Fruit fly (Drosophila melanogaster): ENCODE results near the gene PIG-Q.
A peak's percentile ranks its signal among the peaks of the same experiment; 100 is the strongest.

Gene PIG-Q

DNA sequence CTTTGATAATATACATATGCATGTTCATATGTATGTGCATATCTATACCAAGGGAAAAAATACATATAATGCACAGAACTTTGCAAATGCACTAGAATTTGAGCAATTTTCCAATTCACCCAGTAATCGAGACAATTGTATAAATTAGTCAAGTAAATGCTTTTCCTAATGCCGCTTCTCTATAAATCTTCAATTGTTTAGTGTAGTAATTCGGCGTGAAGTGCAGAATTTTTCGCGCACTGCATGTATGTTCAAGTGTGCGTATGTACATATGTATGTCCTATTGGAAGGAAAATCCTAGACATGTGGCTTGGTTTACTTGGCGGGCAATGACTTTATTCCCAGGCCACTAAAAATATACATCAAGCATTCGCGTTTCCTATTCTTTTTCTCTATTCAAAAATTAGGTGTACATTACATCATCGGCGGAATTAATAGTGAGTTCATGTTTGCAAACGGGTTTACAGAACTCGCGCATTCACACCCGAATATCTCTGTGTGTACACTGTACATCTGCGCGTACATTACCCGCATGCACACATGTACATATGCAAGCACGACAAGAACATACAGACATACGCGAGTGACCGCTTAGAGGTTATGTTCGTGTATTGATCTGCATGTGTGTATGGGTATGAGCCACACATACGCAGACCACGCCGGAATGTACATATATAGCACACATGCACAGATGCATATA is 39.9 kb upstream of the PIG-Q start (continued):
- no peak for TF ChIP-seq Dfd (GFP tag; optimal IDR thresholded peaks at IDR 0.05)
- no peak for TF ChIP-seq br (GFP tag; optimal IDR thresholded peaks at IDR 0.05)
- TF ChIP-seq sv (GFP tag; optimal IDR thresholded peaks at IDR 0.05): no peak
- no peak for TF ChIP-seq GATAd (GFP tag; optimal IDR thresholded peaks at IDR 0.05)
- TF ChIP-seq dmrt93B (GFP tag; optimal IDR thresholded peaks at IDR 0.05): no peak
- TF ChIP-seq dl (GFP tag; optimal IDR thresholded peaks at IDR 0.05; ENCODE audit: insufficient read depth in 1 of 2, partially characterized antibody in 2 of 2): peak; percentile 21 to 35
- peak; percentile 76 for TF ChIP-seq ey (GFP tag; optimal IDR thresholded peaks at IDR 0.05)
- no peak for TF ChIP-seq usp (GFP tag; optimal IDR thresholded peaks at IDR 0.05)
- TF ChIP-seq psq (GFP tag; optimal IDR thresholded peaks at IDR 0.05): peak; percentile 22
- peak; percentile 28 for TF ChIP-seq brk (GFP tag; optimal IDR thresholded peaks at IDR 0.05)

dm6 chrX:16319558-16319924 is 39.4 kb upstream of the PIG-Q start:
- TF ChIP-seq OdsH (GFP tag; optimal IDR thresholded peaks at IDR 0.05) (no peak), Mio (GFP tag; optimal IDR thresholded peaks at IDR 0.05) (no peak), Dif (GFP tag; optimal IDR thresholded peaks at IDR 0.05; ENCODE audit: partially characterized antibody) (no peak), HLH106 (tag; optimal IDR thresholded peaks at IDR 0.05) (no peak), Hr78 (GFP tag; optimal IDR thresholded peaks at IDR 0.05) (no peak), Sp1 (GFP tag; optimal IDR thresholded peaks at IDR 0.05) (no peak), Vsx2 (GFP tag; optimal IDR thresholded peaks at IDR 0.05; ENCODE audit: partially characterized antibody) (no peak)

- peak; percentile 57 for TF ChIP-seq jim (GFP tag; optimal IDR thresholded peaks at IDR 0.05)
- no peak for TF ChIP-seq dl (GFP tag; optimal IDR thresholded peaks at IDR 0.05; ENCODE audit: insufficient read depth in 1 of 2, partially characterized antibody in 2 of 2)
- TF ChIP-seq Sp1 (GFP tag; optimal IDR thresholded peaks at IDR 0.05): peak; percentile 39
- no peak for TF ChIP-seq dsf (GFP tag; optimal IDR thresholded peaks at IDR 0.05; ENCODE audit: borderline replicate concordance)
- peak; percentile 5 for TF ChIP-seq Dif (GFP tag; optimal IDR thresholded peaks at IDR 0.05; ENCODE audit: partially characterized antibody)
- peak; percentile 10 for TF ChIP-seq Myc (optimal IDR thresholded peaks at IDR 0.05)
- peak; percentile 43 for TF ChIP-seq rgr (GFP tag; optimal IDR thresholded peaks at IDR 0.05)
- no peak for TF ChIP-seq HLH106 (tag; optimal IDR thresholded peaks at IDR 0.05)
- peak; percentile 5 for TF ChIP-seq Rel (GFP tag; optimal IDR thresholded peaks at IDR 0.05)
- TF ChIP-seq Rel (tag; optimal IDR thresholded peaks at IDR 0.05): peak; percentile 8
- TF ChIP-seq woc (GFP tag; optimal IDR thresholded peaks at IDR 0.05): peak; percentile 59
- TF ChIP-seq Abd-B (GFP tag; optimal IDR thresholded peaks at IDR 0.05): no peak
- peak; percentile 42 for TF ChIP-seq h (GFP tag; optimal IDR thresholded peaks at IDR 0.05)
- TF ChIP-seq Hnf4 (GFP tag; optimal IDR thresholded peaks at IDR 0.05): peak; percentile 50
- peak; percentile 77 for TF ChIP-seq Hr83 (GFP tag; optimal IDR thresholded peaks at IDR 0.05; ENCODE audit: poor library complexity, severe bottlenecking)
- peak in 1 of 2 experiments; percentile 31 for TF ChIP-seq foxo (GFP tag; optimal IDR thresholded peaks at IDR 0.05)
These were observed 38.6 kb upstream of the PIG-Q start, which contains the start of gene Cyp1 for dm6 chrX:16320197-16320921. Gene Cyp1, minus strand, starts transcription at chrX:16320370.

DNA sequence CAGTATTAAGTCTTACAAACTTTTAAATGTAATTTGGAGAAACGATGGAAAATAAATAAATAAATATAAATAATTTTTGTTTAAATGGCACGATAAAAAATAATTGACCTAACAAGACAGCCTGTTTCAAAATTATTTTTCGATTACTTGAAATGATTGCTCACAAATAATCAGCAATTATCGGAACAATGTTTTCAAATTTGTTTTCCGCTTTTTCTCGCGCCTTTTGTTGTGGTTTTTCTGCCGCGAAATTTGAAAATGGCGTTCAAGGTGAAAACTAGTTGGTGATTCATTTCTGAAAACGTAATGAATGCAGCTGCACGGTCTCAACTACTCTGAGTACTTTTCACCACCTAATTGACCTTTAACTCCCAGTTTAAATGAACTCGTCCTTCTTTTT is 37.9 kb upstream of the PIG-Q start:
- TF ChIP-seq Rel (GFP tag; optimal IDR thresholded peaks at IDR 0.05): no peak
- TF ChIP-seq Rel (tag; optimal IDR thresholded peaks at IDR 0.05): peak; percentile 38
- TF ChIP-seq Myc (optimal IDR thresholded peaks at IDR 0.05): no peak

DNA sequence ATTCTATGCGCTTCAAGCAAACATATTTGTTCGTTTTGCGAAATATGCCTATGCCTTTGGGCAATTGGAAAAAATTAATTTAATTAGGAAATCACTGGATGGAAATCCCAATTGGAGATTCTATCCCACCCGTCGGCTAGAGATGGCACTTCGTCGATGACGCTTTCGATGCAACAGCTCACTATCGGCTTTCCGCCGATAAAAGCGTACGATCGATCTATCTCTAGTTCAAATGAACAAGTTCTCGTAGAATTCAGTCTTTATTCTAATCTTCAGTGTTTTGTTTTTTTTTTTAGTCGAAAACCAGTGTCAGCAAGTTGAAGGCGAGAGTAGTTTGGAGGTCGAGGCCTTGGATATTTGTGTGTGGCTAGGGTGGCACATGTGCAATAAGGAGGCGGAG is 35.9 kb upstream of the PIG-Q start, which contains the start of the genes CG9917 and CG32579:
CG9917 (minus strand) TSS at position 169 of the 400 bp plus-strand sequence.
CG32579 (plus strand) TSS at position 224 of the 400 bp plus-strand sequence.
- TF ChIP-seq Hr78 (GFP tag; optimal IDR thresholded peaks at IDR 0.05) (no peak), OdsH (GFP tag; optimal IDR thresholded peaks at IDR 0.05) (peak; percentile 4), Rel (GFP tag; optimal IDR thresholded peaks at IDR 0.05) (no peak), Rel (tag; optimal IDR thresholded peaks at IDR 0.05) (peak; percentile 85), Sp1 (GFP tag; optimal IDR thresholded peaks at IDR 0.05) (peak; percentile 15), sv (GFP tag; optimal IDR thresholded peaks at IDR 0.05) (no peak), h (GFP tag; optimal IDR thresholded peaks at IDR 0.05) (no peak), GATAd (GFP tag; optimal IDR thresholded peaks at IDR 0.05) (no peak)
